1 fruit fly cellular context compared by ENCODE assay signal in genomic region chr3R:8812342-8812966, dm6.
TF ChIP-seq lines count a peak whose summit lies in the region.

No protein-coding gene starts in this region.

TF ChIP-seq in whole organism, embryonic, 481 proteins besides CTCF, POLR2A, EP300 and RAD21 (continued from another document and continues in another):
- peak; percentile 46; the same call in 1 of the 3 replicates for TF ChIP-seq H15 (GFP tag; IDR thresholded peaks at IDR 0.05; lab: Robert Waterston, UW)
- TF ChIP-seq ftz-f1 (GFP tag; optimal IDR thresholded peaks at IDR 0.05; lab: Kevin White, UChicago) = no peak
- peak; percentile 48; the same call in 2 of the 3 replicates for TF ChIP-seq CG34422 (GFP tag; IDR thresholded peaks at IDR 0.05; lab: Robert Waterston, UW)
- TF ChIP-seq CG17385 (GFP tag; optimal IDR thresholded peaks at IDR 0.05; lab: Kevin White, UChicago) = peak; percentile 46
- peak; percentile 92 for TF ChIP-seq sens (GFP tag; lab: Kevin White, UChicago)
- peak; percentile 39; the same call in 2 of the 4 replicates for TF ChIP-seq Gug (GFP tag; IDR thresholded peaks at IDR 0.05; lab: Robert Waterston, UW)
- TF ChIP-seq sc (optimal IDR thresholded peaks at IDR 0.05; lab: Kevin White, UChicago) = no peak
- TF ChIP-seq sc (GFP tag; optimal IDR thresholded peaks at IDR 0.05; lab: Kevin White, UChicago) = peak; percentile 14
- TF ChIP-seq Sox102F (GFP tag; optimal IDR thresholded peaks at IDR 0.05; lab: Kevin White, UChicago) = peak; percentile 67
- no peak for TF ChIP-seq insv (GFP tag; optimal IDR thresholded peaks at IDR 0.05; lab: Kevin White, UChicago)
- TF ChIP-seq CG42726 (GFP tag; IDR thresholded peaks at IDR 0.05; lab: Robert Waterston, UW; ENCODE audit: partially characterized antibody) = no peak
- no peak for TF ChIP-seq CG13775 (GFP tag; optimal IDR thresholded peaks at IDR 0.05; lab: Kevin White, UChicago)
- TF ChIP-seq h (optimal IDR thresholded peaks at IDR 0.05; lab: Kevin White, UChicago) = no peak
- no peak for TF ChIP-seq hbn (GFP tag; IDR thresholded peaks at IDR 0.05; lab: Robert Waterston, UW; ENCODE audit: partially characterized antibody)
- TF ChIP-seq Ptx1 (GFP tag; IDR thresholded peaks at IDR 0.05; lab: Robert Waterston, UW) = peak; percentile 71
- TF ChIP-seq CG3995 (GFP tag; optimal IDR thresholded peaks at IDR 0.05; lab: Kevin White, UChicago) = no peak
- no peak for TF ChIP-seq CG15514 (GFP tag; optimal IDR thresholded peaks at IDR 0.05; lab: Kevin White, UChicago)
- TF ChIP-seq CG17361 (GFP tag; IDR thresholded peaks at IDR 0.05; lab: Robert Waterston, UW) = no peak
- TF ChIP-seq CG4328 (GFP tag; optimal IDR thresholded peaks at IDR 0.05; lab: Kevin White, UChicago) = no peak
- peak; percentile 47; the same call in 2 of the 3 replicates for TF ChIP-seq Aef1 (GFP tag; IDR thresholded peaks at IDR 0.05; lab: Robert Waterston, UW)
- no peak for TF ChIP-seq Ets65A (GFP tag; lab: Kevin White, UChicago)
- TF ChIP-seq CG4707 (GFP tag; optimal IDR thresholded peaks at IDR 0.05; lab: Kevin White, UChicago) = peak; percentile 51
- peak; percentile 40 for TF ChIP-seq CG13296 (GFP tag; optimal IDR thresholded peaks at IDR 0.05; lab: Kevin White, UChicago)
- TF ChIP-seq CG6654 (GFP tag; optimal IDR thresholded peaks at IDR 0.05; lab: Kevin White, UChicago) = no peak
- no peak for TF ChIP-seq CG5180 (GFP tag; optimal IDR thresholded peaks at IDR 0.05; lab: Kevin White, UChicago)
- TF ChIP-seq emc (GFP tag; optimal IDR thresholded peaks at IDR 0.05; lab: Kevin White, UChicago) = no peak
- no peak for TF ChIP-seq sna (GFP tag; IDR thresholded peaks at IDR 0.05; lab: Robert Waterston, UW; ENCODE audit: partially characterized antibody)
- TF ChIP-seq CG16863 (GFP tag; optimal IDR thresholded peaks at IDR 0.05; lab: Kevin White, UChicago) = peak; percentile 47
- TF ChIP-seq CG9817 (tag; optimal IDR thresholded peaks at IDR 0.05; lab: Kevin White, UChicago) = no peak
- TF ChIP-seq peb (GFP tag; IDR thresholded peaks at IDR 0.05; lab: Robert Waterston, UW) = no peak
- peak; percentile 42 for TF ChIP-seq Blimp-1 (GFP tag; optimal IDR thresholded peaks at IDR 0.05; lab: Kevin White, UChicago)
- TF ChIP-seq CG10431 (GFP tag; optimal IDR thresholded peaks at IDR 0.05; lab: Kevin White, UChicago) = no peak
- TF ChIP-seq ind (GFP tag; optimal IDR thresholded peaks at IDR 0.05; lab: Kevin White, UChicago) = peak; percentile 46
- TF ChIP-seq tll (GFP tag; optimal IDR thresholded peaks at IDR 0.05; lab: Kevin White, UChicago) = no peak
- TF ChIP-seq Dbx (GFP tag; IDR thresholded peaks at IDR 0.05; lab: Robert Waterston, UW) = 0 out of 3 replicates have a peak, but pooled peaks have one; percentile 54
- TF ChIP-seq Scr (GFP tag; IDR thresholded peaks at IDR 0.05; lab: Robert Waterston, UW; ENCODE audit: partially characterized antibody) = no peak
- TF ChIP-seq Awh (GFP tag; IDR thresholded peaks at IDR 0.05; lab: Robert Waterston, UW) = peak; percentile 81; the same call in 1 of the 2 replicates
- TF ChIP-seq CG31388 (GFP tag; optimal IDR thresholded peaks at IDR 0.05; lab: Kevin White, UChicago) = no peak
- TF ChIP-seq CG11247 (GFP tag; IDR thresholded peaks at IDR 0.05; lab: Robert Waterston, UW) = peak; percentile 53; the same call in 1 of the 2 replicates
- TF ChIP-seq Stat92E (GFP tag; optimal IDR thresholded peaks at IDR 0.05; lab: Kevin White, UChicago) = peak in 1 of 3 experiments; percentile 34
- 0 out of 2 replicates have a peak, but pooled peaks have one; percentile 37 for TF ChIP-seq H2.0 (GFP tag; IDR thresholded peaks at IDR 0.05; lab: Robert Waterston, UW)
- peak; percentile 17 for TF ChIP-seq pnt (GFP tag; optimal IDR thresholded peaks at IDR 0.05; lab: Kevin White, UChicago)
- TF ChIP-seq CG34376 (GFP tag; optimal IDR thresholded peaks at IDR 0.05; lab: Kevin White, UChicago) = no peak
- TF ChIP-seq disco-r (GFP tag; optimal IDR thresholded peaks at IDR 0.05; lab: Kevin White, UChicago) = no peak
- no peak for TF ChIP-seq Usf (GFP tag; optimal IDR thresholded peaks at IDR 0.05; lab: Kevin White, UChicago)
- no peak for TF ChIP-seq CG17328 (GFP tag; IDR thresholded peaks at IDR 0.05; lab: Robert Waterston, UW)
- TF ChIP-seq NK7.1 (GFP tag; optimal IDR thresholded peaks at IDR 0.05; lab: Kevin White, UChicago) = no peak
- TF ChIP-seq CG6765 (GFP tag; optimal IDR thresholded peaks at IDR 0.05; lab: Kevin White, UChicago) = no peak
- TF ChIP-seq aop (GFP tag; IDR thresholded peaks at IDR 0.05; lab: Robert Waterston, UW) = no peak
- no peak for TF ChIP-seq C15 (GFP tag; IDR thresholded peaks at IDR 0.05; lab: Robert Waterston, UW)
- TF ChIP-seq CG8944 (GFP tag; optimal IDR thresholded peaks at IDR 0.05; lab: Kevin White, UChicago) = peak; percentile 31
- 0 out of 2 replicates have a peak, but pooled peaks have one; percentile 28 for TF ChIP-seq CG4730 (GFP tag; IDR thresholded peaks at IDR 0.05; lab: Robert Waterston, UW)
- TF ChIP-seq dm (GFP tag; optimal IDR thresholded peaks at IDR 0.05; lab: Kevin White, UChicago) = no peak
- peak; percentile 28 for TF ChIP-seq CG17568 (GFP tag; optimal IDR thresholded peaks at IDR 0.05; lab: Kevin White, UChicago)
- no peak for TF ChIP-seq CG16815 (GFP tag; optimal IDR thresholded peaks at IDR 0.05; lab: Kevin White, UChicago)
- peak; percentile 17; the same call in 1 of the 2 replicates for TF ChIP-seq CG10959 (GFP tag; IDR thresholded peaks at IDR 0.05; lab: Robert Waterston, UW)
- peak; percentile 36 for TF ChIP-seq CG12219 (GFP tag; optimal IDR thresholded peaks at IDR 0.05; lab: Kevin White, UChicago)
- TF ChIP-seq hth (optimal IDR thresholded peaks at IDR 0.05; lab: Kevin White, UChicago) = no peak
- peak; percentile 46 for TF ChIP-seq tio (GFP tag; optimal IDR thresholded peaks at IDR 0.05; lab: Kevin White, UChicago)
- no peak for TF ChIP-seq da (GFP tag; optimal IDR thresholded peaks at IDR 0.05; lab: Kevin White, UChicago)
- TF ChIP-seq Side (GFP tag; optimal IDR thresholded peaks at IDR 0.05; lab: Kevin White, UChicago) = no peak
- no peak for TF ChIP-seq CG15696 (tag; optimal IDR thresholded peaks at IDR 0.05; lab: Kevin White, UChicago)
- TF ChIP-seq knrl (GFP tag; IDR thresholded peaks at IDR 0.05; lab: Robert Waterston, UW; ENCODE audit: partially characterized antibody) = no peak
- peak; percentile 94 for TF ChIP-seq Drgx (GFP tag; IDR thresholded peaks at IDR 0.05; lab: Robert Waterston, UW)
- TF ChIP-seq Mad (GFP tag; optimal IDR thresholded peaks at IDR 0.05; lab: Kevin White, UChicago) = no peak
- 0 out of 3 replicates have a peak, but pooled peaks have one; percentile 24 for TF ChIP-seq otp (GFP tag; IDR thresholded peaks at IDR 0.05; lab: Robert Waterston, UW)
- peak; percentile 31 for TF ChIP-seq D19A (tag; optimal IDR thresholded peaks at IDR 0.05; lab: Kevin White, UChicago)
- no peak for TF ChIP-seq sug (tag; optimal IDR thresholded peaks at IDR 0.05; lab: Kevin White, UChicago)
- no peak for TF ChIP-seq Meics (GFP tag; optimal IDR thresholded peaks at IDR 0.05; lab: Kevin White, UChicago)
- no peak for TF ChIP-seq Bteb2 (GFP tag; optimal IDR thresholded peaks at IDR 0.05; lab: Kevin White, UChicago)
- no peak for TF ChIP-seq CG13123 (GFP tag; optimal IDR thresholded peaks at IDR 0.05; lab: Kevin White, UChicago)
- no peak for TF ChIP-seq CG6854 (GFP tag; optimal IDR thresholded peaks at IDR 0.05; lab: Kevin White, UChicago)
- TF ChIP-seq pita (GFP tag; optimal IDR thresholded peaks at IDR 0.05; lab: Kevin White, UChicago) = no peak
- TF ChIP-seq ase (GFP tag; IDR thresholded peaks at IDR 0.05; lab: Robert Waterston, UW) = peak; percentile 56; the same call in 1 of the 3 replicates
- TF ChIP-seq ATbp (GFP tag; optimal IDR thresholded peaks at IDR 0.05; lab: Kevin White, UChicago) = peak; percentile 44
- TF ChIP-seq Atf-2 (GFP tag; optimal IDR thresholded peaks at IDR 0.05; lab: Kevin White, UChicago) = peak; percentile 42
- TF ChIP-seq eve (GFP tag; optimal IDR thresholded peaks at IDR 0.05; lab: Kevin White, UChicago) = peak in 1 of 2 experiments; percentile 83
- no peak for TF ChIP-seq CG15073 (GFP tag; optimal IDR thresholded peaks at IDR 0.05; lab: Kevin White, UChicago)
- TF ChIP-seq CG7271 (tag; optimal IDR thresholded peaks at IDR 0.05; lab: Kevin White, UChicago) = no peak
- TF ChIP-seq CG6689 (GFP tag; IDR thresholded peaks at IDR 0.05; lab: Robert Waterston, UW) = peak; percentile 73
- TF ChIP-seq CG6272 (GFP tag; IDR thresholded peaks at IDR 0.05; lab: Robert Waterston, UW) = peak; percentile 53; the same call in 1 of the 2 replicates
- TF ChIP-seq Hmx (GFP tag; optimal IDR thresholded peaks at IDR 0.05; lab: Kevin White, UChicago) = no peak
- no peak for TF ChIP-seq CG8281 (tag; optimal IDR thresholded peaks at IDR 0.05; lab: Kevin White, UChicago)
- TF ChIP-seq CG4282 (GFP tag; optimal IDR thresholded peaks at IDR 0.05; lab: Kevin White, UChicago) = no peak
- no peak for TF ChIP-seq CG11456 (GFP tag; IDR thresholded peaks at IDR 0.05; lab: Robert Waterston, UW)
- TF ChIP-seq gsb (GFP tag; IDR thresholded peaks at IDR 0.05; lab: Robert Waterston, UW) = no peak
- TF ChIP-seq Hr39 (optimal IDR thresholded peaks at IDR 0.05; lab: Kevin White, UChicago) = no peak
- no peak for TF ChIP-seq ems (GFP tag; optimal IDR thresholded peaks at IDR 0.05; lab: Kevin White, UChicago)
- peak in 1 of 3 experiments; percentile 16 for TF ChIP-seq lola (GFP tag; optimal IDR thresholded peaks at IDR 0.05; lab: Kevin White, UChicago)
- TF ChIP-seq Dip3 (GFP tag; optimal IDR thresholded peaks at IDR 0.05; lab: Kevin White, UChicago) = peak; percentile 13
- TF ChIP-seq CG7745 (tag; optimal IDR thresholded peaks at IDR 0.05; lab: Kevin White, UChicago) = no peak
- TF ChIP-seq fd102C (GFP tag; optimal IDR thresholded peaks at IDR 0.05; lab: Kevin White, UChicago) = no peak
- no peak for TF ChIP-seq Doc3 (GFP tag; IDR thresholded peaks at IDR 0.05; lab: Robert Waterston, UW; ENCODE audit: partially characterized antibody)
- TF ChIP-seq Tbp (GFP tag; optimal IDR thresholded peaks at IDR 0.05; lab: Kevin White, UChicago) = no peak
- TF ChIP-seq CG7928 (GFP tag; optimal IDR thresholded peaks at IDR 0.05; lab: Kevin White, UChicago) = no peak
- TF ChIP-seq odd (GFP tag; optimal IDR thresholded peaks at IDR 0.05; lab: Kevin White, UChicago) = no peak
- TF ChIP-seq Hand (GFP tag; optimal IDR thresholded peaks at IDR 0.05; lab: Kevin White, UChicago) = peak; percentile 29
- peak; percentile 39 for TF ChIP-seq Abd-B (GFP tag; optimal IDR thresholded peaks at IDR 0.05; lab: Kevin White, UChicago)
- TF ChIP-seq Neu2 (GFP tag; optimal IDR thresholded peaks at IDR 0.05; lab: Kevin White, UChicago; ENCODE audit: borderline replicate concordance) = no peak
- 0 out of 2 replicates have a peak, but pooled peaks have one; percentile 14 for TF ChIP-seq wor (GFP tag; IDR thresholded peaks at IDR 0.05; lab: Robert Waterston, UW)
- no peak for TF ChIP-seq sd (tag; optimal IDR thresholded peaks at IDR 0.05; lab: Kevin White, UChicago)
- no peak for TF ChIP-seq CG30020 (tag; optimal IDR thresholded peaks at IDR 0.05; lab: Kevin White, UChicago)
- no peak for TF ChIP-seq CG9437 (GFP tag; optimal IDR thresholded peaks at IDR 0.05; lab: Kevin White, UChicago)
- no peak for TF ChIP-seq HLHmδ (GFP tag; optimal IDR thresholded peaks at IDR 0.05; lab: Kevin White, UChicago)
- no peak for TF ChIP-seq ham (GFP tag; IDR thresholded peaks at IDR 0.05; lab: Robert Waterston, UW)
- TF ChIP-seq bbx (GFP tag; IDR thresholded peaks at IDR 0.05; lab: Robert Waterston, UW; ENCODE audit: partially characterized antibody) = no peak; the same call in 1 of the 2 replicates
- peak; percentile 19 for TF ChIP-seq Ssrp (tag; optimal IDR thresholded peaks at IDR 0.05; lab: Kevin White, UChicago)
- TF ChIP-seq esg (GFP tag; conservative IDR thresholded peaks at IDR 0.05; lab: Robert Waterston, UW) = peak; percentile 32; the same call in 1 of the 2 replicates
- TF ChIP-seq CG10543 (GFP tag; optimal IDR thresholded peaks at IDR 0.05; lab: Kevin White, UChicago) = peak; percentile 31
- TF ChIP-seq CG8924 (tag; optimal IDR thresholded peaks at IDR 0.05; lab: Kevin White, UChicago) = peak; percentile 31
- TF ChIP-seq fd64A (GFP tag; optimal IDR thresholded peaks at IDR 0.05; lab: Kevin White, UChicago) = no peak
- TF ChIP-seq kah (GFP tag; optimal IDR thresholded peaks at IDR 0.05; lab: Kevin White, UChicago) = peak; percentile 20
- TF ChIP-seq CG9215 (GFP tag; IDR thresholded peaks at IDR 0.05; lab: Robert Waterston, UW) = peak; percentile 58; the same call in 1 of the 2 replicates
- TF ChIP-seq CG18476 (GFP tag; optimal IDR thresholded peaks at IDR 0.05; lab: Kevin White, UChicago) = peak; percentile 13
- TF ChIP-seq vnd (GFP tag; IDR thresholded peaks at IDR 0.05; lab: Robert Waterston, UW; ENCODE audit: partially characterized antibody) = no peak
- peak; percentile 18 for TF ChIP-seq Myb (GFP tag; optimal IDR thresholded peaks at IDR 0.05; lab: Kevin White, UChicago)
- TF ChIP-seq lbe (GFP tag; optimal IDR thresholded peaks at IDR 0.05; lab: Kevin White, UChicago) = peak; percentile 4
- TF ChIP-seq Asciz (GFP tag; optimal IDR thresholded peaks at IDR 0.05; lab: Kevin White, UChicago) = peak; percentile 50
- TF ChIP-seq nerfin-1 (tag; optimal IDR thresholded peaks at IDR 0.05; lab: Kevin White, UChicago) = no peak
- peak; percentile 34 for TF ChIP-seq CG6813 (GFP tag; optimal IDR thresholded peaks at IDR 0.05; lab: Kevin White, UChicago)
- TF ChIP-seq slbo (GFP tag; IDR thresholded peaks at IDR 0.05; lab: Robert Waterston, UW) = peak; percentile 67
- TF ChIP-seq GATAe (GFP tag; conservative IDR thresholded peaks at IDR 0.05; lab: Robert Waterston, UW) = no peak
- TF ChIP-seq Taf1 (GFP tag; IDR thresholded peaks at IDR 0.05; lab: Robert Waterston, UW) = peak; percentile 47; the same call in 1 of the 2 replicates
- TF ChIP-seq CG10321 (GFP tag; IDR thresholded peaks at IDR 0.05; lab: Robert Waterston, UW) = peak; percentile 44; the same call in 1 of the 2 replicates
- no peak for TF ChIP-seq dimm (GFP tag; IDR thresholded peaks at IDR 0.05; lab: Robert Waterston, UW)
- TF ChIP-seq ttk (GFP tag; IDR thresholded peaks at IDR 0.05; lab: Robert Waterston, UW) = peak; percentile 46; the same call in 1 of the 2 replicates
- TF ChIP-seq CG6175 (GFP tag; IDR thresholded peaks at IDR 0.05; lab: Robert Waterston, UW) = no peak
- TF ChIP-seq CrebB (tag; optimal IDR thresholded peaks at IDR 0.05; lab: Kevin White, UChicago) = no peak
- TF ChIP-seq fd96Cb (tag; optimal IDR thresholded peaks at IDR 0.05; lab: Kevin White, UChicago) = peak; percentile 39
- TF ChIP-seq CG10147 (GFP tag; optimal IDR thresholded peaks at IDR 0.05; lab: Kevin White, UChicago) = peak; percentile 17
- TF ChIP-seq Vsx1 (GFP tag; optimal IDR thresholded peaks at IDR 0.05; lab: Kevin White, UChicago) = no peak
